Worm (Caenorhabditis elegans) whole organism, L1 larva: Measurements from ENCODE around the gene srb-17.

Experiments used
- C04F5.9 ChIP-seq: sonication (generic microtip); optimal IDR thresholded peaks from 2 replicates; lab custom pipeline; 2016; ENCODE audit warnings: missing genetic modification characterization, missing compliant biosample characterization
- C34B4.2 ChIP-seq: sonication (generic microtip); optimal IDR thresholded peaks from 2 replicates; lab custom pipeline; 2017; ENCODE audit warnings: mild to moderate bottlenecking, missing genetic modification characterization, missing compliant biosample characterization
- Y116A8C.19 ChIP-seq: sonication (generic microtip); optimal IDR thresholded peaks from 2 replicates; lab custom pipeline; 2016; ENCODE audit warnings: missing compliant biosample characterization, missing genetic modification characterization, borderline replicate concordance
- alr-1 ChIP-seq: fragments of 200-800 bp; sonication (Bioruptor generic); optimal IDR thresholded peaks from 2 replicates; lab custom pipeline; 2018; ENCODE audit warnings: borderline replicate concordance, mild to moderate bottlenecking, missing genetic modification characterization, missing compliant biosample characterization
- ama-1 ChIP-seq: fragments of 150-350 bp; optimal IDR thresholded peaks from 2 replicates; lab custom pipeline; 2014
- blmp-1 ChIP-seq: fragments of 150-350 bp; optimal IDR thresholded peaks from 2 replicates; lab custom pipeline; 2014; ENCODE audit warnings: missing biosample characterization, missing genetic modification characterization
- ceh-63 ChIP-seq: fragments of 200-800 bp; sonication (Bioruptor generic); optimal IDR thresholded peaks from 2 replicates; lab custom pipeline; 2018; ENCODE audit warnings: mild to moderate bottlenecking, missing genetic modification characterization, missing compliant biosample characterization
- ceh-82 ChIP-seq, 3 experiments: fragments of 150-350 bp in 1 of 3; sonication (generic microtip) in 2 of 3; optimal IDR thresholded peaks; 2 replicates each; lab custom pipeline; 2014 to 2017; ENCODE audit warnings: missing biosample characterization in 3 of 3, missing genetic modification characterization in 3 of 3
- efl-1 ChIP-seq, 4 experiments: fragments of 150-350 bp; optimal IDR thresholded peaks in 3 of 4; peaks in 1 of 4; 1 replicate in 1 of 4; 2 replicates in 3 of 4; lab custom pipeline; 2014; ENCODE audit warnings: missing biosample characterization in 2 of 4, missing genetic modification characterization in 2 of 4, missing genetic modification reagents in 2 of 4
- egl-13 ChIP-seq: sonication (generic microtip); optimal IDR thresholded peaks from 2 replicates; lab custom pipeline; 2016; ENCODE audit warnings: missing genotype, missing genetic modification reagents, missing genetic modification characterization, missing compliant biosample characterization
- egl-27 ChIP-seq, 2 experiments: fragments of 150-350 bp in 1 of 2; sonication (generic microtip); optimal IDR thresholded peaks; 3 replicates each; lab custom pipeline; 2017 to 2018; ENCODE audit warnings: missing biosample characterization in 2 of 2, missing genetic modification characterization in 2 of 2, missing genetic modification reagents in 2 of 2
- elt-2 ChIP-seq: sonication (generic microtip); optimal IDR thresholded peaks from 2 replicates; lab custom pipeline; 2016; ENCODE audit warnings: missing genetic modification characterization, mild to moderate bottlenecking, inconsistent platforms, missing compliant biosample characterization, missing genetic modification reagents
- grh-1 ChIP-seq: fragments of 200-800 bp; sonication (Bioruptor generic); IDR thresholded peaks from 2 replicates; pipeline ENCODE4 v1.3.6; 2022; ENCODE audit warnings: missing genetic modification reagents, missing genetic modification characterization, missing compliant biosample characterization
- hpl-2 ChIP-seq: fragments of 150-350 bp; optimal IDR thresholded peaks from 2 replicates; lab custom pipeline; 2014; ENCODE audit warnings: missing biosample characterization, missing genetic modification reagents, missing genetic modification characterization
- irx-1 ChIP-seq: sonication (generic microtip); optimal IDR thresholded peaks from 2 replicates; lab custom pipeline; 2016; ENCODE audit warnings: missing genetic modification characterization, missing compliant biosample characterization
- lin-13 ChIP-seq: fragments of 150-350 bp; optimal IDR thresholded peaks from 2 replicates; lab custom pipeline; 2014; ENCODE audit warnings: missing biosample characterization, missing genetic modification reagents, missing genetic modification characterization
- lin-35 ChIP-seq, 2 experiments: fragments of 150-350 bp; optimal IDR thresholded peaks; 2 replicates each; lab custom pipeline; 2014; ENCODE audit warnings: missing biosample characterization in 2 of 2, missing genetic modification characterization in 2 of 2, missing genetic modification reagents in 2 of 2
- lir-3 ChIP-seq: sonication (generic microtip); optimal IDR thresholded peaks from 2 replicates; lab custom pipeline; 2016; ENCODE audit warnings: mild to moderate bottlenecking, missing genetic modification characterization, moderate library complexity, missing compliant biosample characterization; ENCODE audit not compliant: poor library complexity
- mep-1 ChIP-seq: fragments of 150-350 bp; optimal IDR thresholded peaks from 2 replicates; lab custom pipeline; 2014; ENCODE audit warnings: missing biosample characterization, missing genetic modification characterization
- nhr-19 ChIP-seq: fragments of 200-800 bp; sonication (Bioruptor generic); conservative IDR thresholded peaks from 2 replicates; pipeline ENCODE4 v1.3.6; 2022; ENCODE audit warnings: missing genetic modification characterization, missing compliant biosample characterization
- nhr-20 ChIP-seq: sonication (generic microtip); optimal IDR thresholded peaks from 2 replicates; lab custom pipeline; 2016; ENCODE audit warnings: mild to moderate bottlenecking, missing genetic modification characterization, missing compliant biosample characterization
- nhr-237 ChIP-seq: fragments of 150-350 bp; optimal IDR thresholded peaks from 2 replicates; lab custom pipeline; 2014; ENCODE audit warnings: missing biosample characterization, missing genetic modification characterization
- nhr-71 ChIP-seq: sonication (generic microtip); optimal IDR thresholded peaks from 2 replicates; lab custom pipeline; 2016; ENCODE audit warnings: mild to moderate bottlenecking, missing genetic modification characterization, moderate library complexity, missing compliant biosample characterization
- nhr-77 ChIP-seq: fragments of 150-350 bp; optimal IDR thresholded peaks from 2 replicates; lab custom pipeline; 2014; ENCODE audit warnings: missing biosample characterization, missing genetic modification characterization
- nhr-84 ChIP-seq: sonication (generic microtip); optimal IDR thresholded peaks from 2 replicates; lab custom pipeline; 2017; ENCODE audit warnings: missing biosample characterization, missing genetic modification characterization
- nhr-90 ChIP-seq: sonication (generic microtip); optimal IDR thresholded peaks from 2 replicates; lab custom pipeline; 2016; ENCODE audit warnings: mild to moderate bottlenecking, missing genetic modification characterization, missing compliant biosample characterization; ENCODE audit not compliant: poor library complexity
- pag-3 ChIP-seq: sonication (generic microtip); optimal IDR thresholded peaks from 2 replicates; lab custom pipeline; 2017; ENCODE audit warnings: missing genetic modification characterization, mild to moderate bottlenecking, missing compliant biosample characterization, antibody characterized with exemption, borderline replicate concordance; ENCODE audit not compliant: insufficient read depth
- pqm-1 ChIP-seq: sonication (generic microtip); optimal IDR thresholded peaks from 3 replicates; lab custom pipeline; 2017; ENCODE audit warnings: missing biosample characterization, missing genetic modification characterization
- sptf-1 ChIP-seq: fragments of 150-350 bp; optimal IDR thresholded peaks from 2 replicates; lab custom pipeline; 2014; ENCODE audit warnings: missing biosample characterization, missing genetic modification characterization
- tbx-2 ChIP-seq: sonication (generic microtip); optimal IDR thresholded peaks from 2 replicates; lab custom pipeline; 2016; ENCODE audit warnings: missing genetic modification characterization, missing compliant biosample characterization
- tlp-1 ChIP-seq: fragments of 150-350 bp; optimal IDR thresholded peaks from 2 replicates; lab custom pipeline; 2014; ENCODE audit warnings: missing biosample characterization, missing genetic modification characterization
- unc-86 ChIP-seq: sonication (generic microtip); optimal IDR thresholded peaks from 2 replicates; lab custom pipeline; 2016; ENCODE audit warnings: missing genetic modification characterization, missing compliant biosample characterization
- zag-1 ChIP-seq: fragments of 150-350 bp; optimal IDR thresholded peaks from 2 replicates; lab custom pipeline; 2014; ENCODE audit warnings: missing biosample characterization, missing genetic modification characterization
- zip-4 ChIP-seq: fragments of 200-800 bp; sonication (Bioruptor generic); optimal IDR thresholded peaks from 2 replicates; lab custom pipeline; 2018; ENCODE audit warnings: mild to moderate bottlenecking, missing genetic modification characterization, moderate library complexity, missing compliant biosample characterization
- ztf-11 ChIP-seq, 2 experiments: sonication (generic microtip); optimal IDR thresholded peaks; 2 replicates each; lab custom pipeline; 2016 to 2017; ENCODE audit warnings: missing genetic modification characterization in 2 of 2, missing biosample characterization in 1 of 2, missing compliant biosample characterization in 1 of 2

The srb-17 gene

DNA sequence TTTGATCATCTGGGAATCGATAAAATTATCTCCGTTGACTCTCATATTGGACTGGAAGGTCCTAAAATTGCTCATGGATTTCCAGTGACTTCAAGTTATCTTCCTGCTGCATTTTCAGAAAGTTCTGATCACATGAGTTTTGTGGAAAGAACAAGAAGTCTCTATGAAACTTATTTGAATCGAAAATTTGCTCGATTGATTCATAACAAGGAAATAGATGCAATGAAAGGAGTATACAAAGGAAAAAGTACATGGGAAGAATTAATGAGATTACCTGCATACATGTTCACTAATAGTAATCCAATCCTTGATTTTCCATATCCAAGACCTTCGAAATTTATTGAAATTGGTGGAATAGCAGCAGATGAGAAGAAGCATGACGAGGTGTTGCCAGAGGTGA is 8.7 kb upstream of the srb-17 start:
- TF ChIP-seq nhr-90 (no peak), nhr-19 (GFP tag; lab: Robert Waterston, UW) (no peak), ceh-63 (no peak), efl-1 (optimal IDR thresholded peaks at IDR 0.05; lab: Kevin White, UChicago) (no peak), efl-1 (GFP tag; optimal IDR thresholded peaks at IDR 0.05 in 1 of 2; lab: Kevin White, UChicago) (no peak), lir-3 (tag; lab: Kevin White, UChicago) (no peak), egl-27 (tag; optimal IDR thresholded peaks at IDR 0.05; lab: Kevin White, UChicago) (no peak), unc-86 (tag; lab: Kevin White, UChicago) (no peak), irx-1 (no peak), mep-1 (tag; lab: Kevin White, UChicago) (no peak), ceh-82 (tag; optimal IDR thresholded peaks at IDR 0.05; lab: Kevin White, UChicago) (no peak), lin-13 (no peak)

DNA sequence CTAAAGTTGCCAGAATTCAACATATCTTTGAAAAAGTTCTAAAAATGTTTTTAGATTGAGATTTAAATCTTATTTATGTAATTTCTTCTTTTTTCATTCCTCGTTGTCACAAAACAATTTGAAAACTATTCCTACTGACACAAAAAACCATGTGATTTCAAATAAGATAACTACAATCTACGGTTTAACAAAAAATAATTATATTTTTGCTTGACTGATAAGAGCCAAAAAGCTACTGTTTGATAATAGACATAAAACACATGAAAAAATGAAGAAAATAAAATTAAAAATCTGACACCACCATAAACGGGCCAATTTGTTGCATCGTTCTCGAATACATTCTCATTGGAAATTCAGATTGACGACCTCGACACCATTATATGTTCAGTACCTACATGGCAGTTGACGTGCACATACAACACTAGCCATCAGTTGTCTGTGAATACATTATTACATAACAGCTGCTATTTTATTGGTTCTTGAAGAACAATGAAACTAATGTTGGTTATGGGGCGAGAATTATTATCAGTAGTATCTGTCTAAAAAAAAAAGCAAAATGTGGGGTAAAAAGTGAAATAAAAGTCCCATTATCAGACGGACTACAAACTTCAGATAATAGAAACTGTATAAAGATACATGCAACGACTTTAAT is 7.1 kb upstream of the srb-17 start, which contains the start of gene ugt-43:
TSS of gene ugt-43 (plus strand) at position 602 of the 652 bp plus-strand sequence.
- no peak for TF ChIP-seq egl-27 (tag; optimal IDR thresholded peaks at IDR 0.05; lab: Kevin White, UChicago)
- TF ChIP-seq elt-2: peak; percentile 60

DNA sequence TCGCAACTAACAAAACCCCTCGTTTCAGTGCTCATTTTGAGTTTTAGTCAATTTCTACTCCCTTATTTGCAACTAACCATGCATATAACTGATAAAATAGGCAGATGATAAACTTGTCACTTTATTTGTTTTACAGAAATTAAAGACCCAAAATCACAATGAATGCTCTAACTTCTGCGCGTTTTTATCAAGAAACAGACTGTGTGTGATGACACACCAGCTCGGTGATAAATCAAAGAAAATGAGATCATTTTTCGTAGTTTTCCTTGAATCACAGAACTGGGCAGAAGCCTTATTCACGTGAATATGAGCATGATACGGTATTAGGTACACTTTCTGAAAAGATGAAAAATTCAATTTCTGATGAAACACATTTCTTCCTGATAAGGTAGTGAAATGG is 6.1 kb upstream of the srb-17 start:
- TF ChIP-seq nhr-90: peak; percentile 42
- TF ChIP-seq nhr-71 (tag; lab: Kevin White, UChicago): peak; percentile 43
- TF ChIP-seq elt-2: peak; percentile 99
- TF ChIP-seq lin-35 (GFP tag; optimal IDR thresholded peaks at IDR 0.05; lab: Kevin White, UChicago): peak in 1 of 2 experiments; percentile 21
- TF ChIP-seq nhr-77 (tag; lab: Kevin White, UChicago): no peak
- TF ChIP-seq nhr-20 (tag; lab: Kevin White, UChicago): peak; percentile 51
- no peak for TF ChIP-seq tbx-2 (tag; lab: Kevin White, UChicago)

DNA sequence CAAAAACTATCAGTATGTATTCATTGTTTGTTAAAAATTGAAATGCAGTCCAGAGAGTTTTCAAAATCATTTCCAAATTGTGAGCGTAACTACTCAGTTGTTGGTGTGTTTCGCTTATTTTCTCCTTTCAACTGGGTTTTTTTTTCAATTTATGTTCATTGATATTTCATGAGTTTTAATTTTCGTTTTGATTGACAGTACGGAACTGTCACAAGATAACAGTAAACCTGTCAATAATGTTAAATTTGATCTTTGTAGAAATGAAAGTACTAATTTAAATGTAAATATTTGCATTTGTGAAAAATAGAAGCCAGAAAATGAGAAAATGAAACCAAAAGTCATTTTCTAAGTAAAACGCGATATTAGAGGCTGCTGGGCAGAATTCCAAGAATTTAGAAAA is 5.6 kb upstream of the srb-17 start:
- no peak for TF ChIP-seq grh-1 (GFP tag; lab: Robert Waterston, UW)
- TF ChIP-seq ztf-11 (tag; optimal IDR thresholded peaks at IDR 0.05; lab: Kevin White, UChicago): no peak
- no peak for TF ChIP-seq zag-1 (tag; lab: Kevin White, UChicago)
- no peak for TF ChIP-seq blmp-1
- TF ChIP-seq mep-1 (tag; lab: Kevin White, UChicago): no peak
- no peak for TF ChIP-seq C04F5.9 (tag; lab: Kevin White, UChicago)
- TF ChIP-seq ama-1 (lab: Kevin White, UChicago): no peak
- no peak for TF ChIP-seq pag-3 (tag; lab: Kevin White, UChicago)
- no peak for TF ChIP-seq nhr-237 (tag; lab: Kevin White, UChicago)
- TF ChIP-seq lir-3 (tag; lab: Kevin White, UChicago): no peak
- TF ChIP-seq pqm-1 (tag; lab: Kevin White, UChicago): no peak
- TF ChIP-seq egl-13 (tag; lab: Kevin White, UChicago): no peak
- TF ChIP-seq zip-4 (GFP tag; lab: Kevin White, UChicago): no peak
- TF ChIP-seq C34B4.2 (tag; lab: Kevin White, UChicago): no peak
- TF ChIP-seq nhr-84 (tag; lab: Kevin White, UChicago): no peak
- no peak for TF ChIP-seq tlp-1
- TF ChIP-seq alr-1 (tag; lab: Kevin White, UChicago): no peak
- TF ChIP-seq sptf-1 (tag; lab: Kevin White, UChicago): no peak
- TF ChIP-seq hpl-2: no peak
- TF ChIP-seq Y116A8C.19 (tag; lab: Kevin White, UChicago): no peak
